Worm (Caenorhabditis elegans) whole organism, L1 larva: Measurements from ENCODE around the gene Y9C9A.13.
A peak's percentile ranks its signal among the peaks of the same experiment; 100 is the strongest.

Source experiments
- C16A3.4 ChIP-seq: fragments of 150-350 bp; optimal IDR thresholded peaks from 2 replicates; lab custom pipeline; 2014; ENCODE audit warnings: missing biosample characterization, missing genetic modification characterization
- Y116A8C.19 ChIP-seq: sonication (generic microtip); optimal IDR thresholded peaks from 2 replicates; lab custom pipeline; 2016; ENCODE audit warnings: missing compliant biosample characterization, missing genetic modification characterization, borderline replicate concordance
- alr-1 ChIP-seq: fragments of 200-800 bp; sonication (Bioruptor generic); optimal IDR thresholded peaks from 2 replicates; lab custom pipeline; 2018; ENCODE audit warnings: borderline replicate concordance, mild to moderate bottlenecking, missing genetic modification characterization, missing compliant biosample characterization
- aly-2 ChIP-seq: fragments of 150-350 bp; optimal IDR thresholded peaks from 2 replicates; lab custom pipeline; 2014; ENCODE audit warnings: missing biosample characterization, missing genetic modification characterization
- ama-1 ChIP-seq: fragments of 150-350 bp; optimal IDR thresholded peaks from 2 replicates; lab custom pipeline; 2014
- blmp-1 ChIP-seq: fragments of 150-350 bp; optimal IDR thresholded peaks from 2 replicates; lab custom pipeline; 2014; ENCODE audit warnings: missing biosample characterization, missing genetic modification characterization
- ceh-63 ChIP-seq: fragments of 200-800 bp; sonication (Bioruptor generic); optimal IDR thresholded peaks from 2 replicates; lab custom pipeline; 2018; ENCODE audit warnings: mild to moderate bottlenecking, missing genetic modification characterization, missing compliant biosample characterization
- ceh-8 ChIP-seq: fragments of 200-800 bp; sonication (Bioruptor generic); optimal IDR thresholded peaks from 2 replicates; lab custom pipeline; 2018; ENCODE audit warnings: mild to moderate bottlenecking, missing genetic modification characterization, moderate library complexity, missing compliant biosample characterization
- ceh-90 ChIP-seq: sonication (generic microtip); optimal IDR thresholded peaks from 2 replicates; lab custom pipeline; 2016; ENCODE audit warnings: missing genetic modification characterization, missing compliant biosample characterization
- dpl-1 ChIP-seq, 3 experiments: fragments of 150-350 bp in 2 of 3; sonication (generic microtip) in 1 of 3; optimal IDR thresholded peaks; 2 replicates each; lab custom pipeline; 2014 to 2017; ENCODE audit warnings: missing biosample characterization in 3 of 3, missing genetic modification characterization in 3 of 3, missing genetic modification reagents in 3 of 3
- efl-1 ChIP-seq, 4 experiments: fragments of 150-350 bp; optimal IDR thresholded peaks in 3 of 4; peaks in 1 of 4; 1 replicate in 1 of 4; 2 replicates in 3 of 4; lab custom pipeline; 2014; ENCODE audit warnings: missing biosample characterization in 2 of 4, missing genetic modification characterization in 2 of 4, missing genetic modification reagents in 2 of 4
- efl-3 ChIP-seq: fragments of 200-800 bp; sonication (Bioruptor generic); optimal IDR thresholded peaks from 2 replicates; lab custom pipeline; 2018; ENCODE audit warnings: mild to moderate bottlenecking, missing genetic modification characterization, missing compliant biosample characterization
- egl-27 ChIP-seq, 2 experiments: fragments of 150-350 bp in 1 of 2; sonication (generic microtip); optimal IDR thresholded peaks; 3 replicates each; lab custom pipeline; 2017 to 2018; ENCODE audit warnings: missing biosample characterization in 2 of 2, missing genetic modification characterization in 2 of 2, missing genetic modification reagents in 2 of 2
- elt-2 ChIP-seq: sonication (generic microtip); optimal IDR thresholded peaks from 2 replicates; lab custom pipeline; 2016; ENCODE audit warnings: missing genetic modification characterization, mild to moderate bottlenecking, inconsistent platforms, missing compliant biosample characterization, missing genetic modification reagents
- elt-3 ChIP-seq, 6 experiments: fragments of 150-350 bp in 1 of 6; sonication (generic microtip); optimal IDR thresholded peaks; 2 replicates each; lab custom pipeline; 2017 to 2018; ENCODE audit warnings: missing biosample characterization in 6 of 6, missing genetic modification characterization in 6 of 6, inconsistent platforms in 1 of 6
- fkh-8 ChIP-seq: sonication (generic microtip); optimal IDR thresholded peaks from 2 replicates; lab custom pipeline; 2016; ENCODE audit warnings: mild to moderate bottlenecking, missing genetic modification characterization, missing compliant biosample characterization
- grh-1 ChIP-seq: fragments of 200-800 bp; sonication (Bioruptor generic); IDR thresholded peaks from 2 replicates; pipeline ENCODE4 v1.3.6; 2022; ENCODE audit warnings: missing genetic modification reagents, missing genetic modification characterization, missing compliant biosample characterization
- hpl-2 ChIP-seq: fragments of 150-350 bp; optimal IDR thresholded peaks from 2 replicates; lab custom pipeline; 2014; ENCODE audit warnings: missing biosample characterization, missing genetic modification reagents, missing genetic modification characterization
- lin-13 ChIP-seq: fragments of 150-350 bp; optimal IDR thresholded peaks from 2 replicates; lab custom pipeline; 2014; ENCODE audit warnings: missing biosample characterization, missing genetic modification reagents, missing genetic modification characterization
- lin-15B ChIP-seq: fragments of 150-350 bp; sonication (generic microtip); optimal IDR thresholded peaks from 3 replicates; lab custom pipeline; 2014; ENCODE audit warnings: missing biosample characterization, missing genetic modification characterization
- lin-35 ChIP-seq, 2 experiments: fragments of 150-350 bp; optimal IDR thresholded peaks; 2 replicates each; lab custom pipeline; 2014; ENCODE audit warnings: missing biosample characterization in 2 of 2, missing genetic modification characterization in 2 of 2, missing genetic modification reagents in 2 of 2
- lir-3 ChIP-seq: sonication (generic microtip); optimal IDR thresholded peaks from 2 replicates; lab custom pipeline; 2016; ENCODE audit warnings: mild to moderate bottlenecking, missing genetic modification characterization, moderate library complexity, missing compliant biosample characterization; ENCODE audit not compliant: poor library complexity
- mab-9 ChIP-seq: fragments of 200-800 bp; sonication (Bioruptor generic); IDR thresholded peaks from 2 replicates; pipeline ENCODE4 v1.3.6; 2022; ENCODE audit warnings: missing genetic modification reagents, missing genetic modification characterization, missing compliant biosample characterization
- mdl-1 ChIP-seq, 2 experiments: fragments of 150-350 bp; optimal IDR thresholded peaks; 2 replicates each; lab custom pipeline; 2014 to 2017; ENCODE audit warnings: missing biosample characterization in 2 of 2, missing genetic modification characterization in 2 of 2, inconsistent platforms in 1 of 2
- mef-2 ChIP-seq: fragments of 150-350 bp; optimal IDR thresholded peaks from 2 replicates; lab custom pipeline; 2014; ENCODE audit warnings: missing biosample characterization, missing genetic modification characterization
- nhr-11 ChIP-seq: fragments of 150-350 bp; optimal IDR thresholded peaks from 2 replicates; lab custom pipeline; 2014; ENCODE audit warnings: missing biosample characterization, missing genetic modification characterization
- nhr-12 ChIP-seq: sonication (generic microtip); optimal IDR thresholded peaks from 2 replicates; lab custom pipeline; 2017; ENCODE audit warnings: missing biosample characterization, missing genetic modification characterization
- nhr-20 ChIP-seq: sonication (generic microtip); optimal IDR thresholded peaks from 2 replicates; lab custom pipeline; 2016; ENCODE audit warnings: mild to moderate bottlenecking, missing genetic modification characterization, missing compliant biosample characterization
- nhr-237 ChIP-seq: fragments of 150-350 bp; optimal IDR thresholded peaks from 2 replicates; lab custom pipeline; 2014; ENCODE audit warnings: missing biosample characterization, missing genetic modification characterization
- nhr-28 ChIP-seq: fragments of 150-350 bp; optimal IDR thresholded peaks from 2 replicates; lab custom pipeline; 2014; ENCODE audit warnings: missing biosample characterization, missing genetic modification characterization
- nhr-47 ChIP-seq: sonication (generic microtip); optimal IDR thresholded peaks from 2 replicates; lab custom pipeline; 2016; ENCODE audit warnings: mild to moderate bottlenecking, missing genetic modification characterization, moderate library complexity, missing compliant biosample characterization
- nhr-76 ChIP-seq: sonication (generic microtip); optimal IDR thresholded peaks from 2 replicates; lab custom pipeline; 2017; ENCODE audit warnings: missing biosample characterization, missing genetic modification characterization
- nhr-77 ChIP-seq: fragments of 150-350 bp; optimal IDR thresholded peaks from 2 replicates; lab custom pipeline; 2014; ENCODE audit warnings: missing biosample characterization, missing genetic modification characterization
- nhr-84 ChIP-seq: sonication (generic microtip); optimal IDR thresholded peaks from 2 replicates; lab custom pipeline; 2017; ENCODE audit warnings: missing biosample characterization, missing genetic modification characterization
- nhr-85 ChIP-seq: sonication (generic microtip); peaks from one replicate; lab custom pipeline; 2016; ENCODE audit warnings: missing genetic modification characterization, inconsistent platforms, missing compliant biosample characterization
- nhr-90 ChIP-seq: sonication (generic microtip); optimal IDR thresholded peaks from 2 replicates; lab custom pipeline; 2016; ENCODE audit warnings: mild to moderate bottlenecking, missing genetic modification characterization, missing compliant biosample characterization; ENCODE audit not compliant: poor library complexity
- pag-3 ChIP-seq: sonication (generic microtip); optimal IDR thresholded peaks from 2 replicates; lab custom pipeline; 2017; ENCODE audit warnings: missing genetic modification characterization, mild to moderate bottlenecking, missing compliant biosample characterization, antibody characterized with exemption, borderline replicate concordance; ENCODE audit not compliant: insufficient read depth
- pax-3 ChIP-seq: fragments of 200-800 bp; sonication (Bioruptor generic); optimal IDR thresholded peaks from 2 replicates; lab custom pipeline; 2018; ENCODE audit warnings: mild to moderate bottlenecking, missing genetic modification characterization, moderate library complexity, missing compliant biosample characterization
- rnt-1 ChIP-seq: sonication (generic microtip); optimal IDR thresholded peaks from 2 replicates; lab custom pipeline; 2016; ENCODE audit warnings: mild to moderate bottlenecking, missing genetic modification characterization, moderate library complexity, missing compliant biosample characterization
- skn-1 ChIP-seq: fragments of 150-350 bp; optimal IDR thresholded peaks from 2 replicates; lab custom pipeline; 2014; ENCODE audit warnings: missing biosample characterization, missing genetic modification characterization
- snpc-4 ChIP-seq: fragments of 150-350 bp; optimal IDR thresholded peaks from 2 replicates; lab custom pipeline; 2014; ENCODE audit warnings: missing biosample characterization, missing genetic modification characterization
- snu-23 ChIP-seq: sonication (generic microtip); optimal IDR thresholded peaks from 2 replicates; lab custom pipeline; 2016; ENCODE audit warnings: missing genetic modification characterization, missing compliant biosample characterization
- sup-37 ChIP-seq: fragments of 200-800 bp; sonication (Bioruptor generic); optimal IDR thresholded peaks from 2 replicates; lab custom pipeline; 2018; ENCODE audit warnings: mild to moderate bottlenecking, missing genetic modification characterization, missing compliant biosample characterization
- swsn-7 ChIP-seq: sonication (generic microtip); optimal IDR thresholded peaks from 2 replicates; lab custom pipeline; 2016; ENCODE audit warnings: missing genetic modification characterization, missing compliant biosample characterization
- tlp-1 ChIP-seq: fragments of 150-350 bp; optimal IDR thresholded peaks from 2 replicates; lab custom pipeline; 2014; ENCODE audit warnings: missing biosample characterization, missing genetic modification characterization
- unc-86 ChIP-seq: sonication (generic microtip); optimal IDR thresholded peaks from 2 replicates; lab custom pipeline; 2016; ENCODE audit warnings: missing genetic modification characterization, missing compliant biosample characterization
- vab-15 ChIP-seq: sonication (generic microtip); optimal IDR thresholded peaks from 2 replicates; lab custom pipeline; 2017; ENCODE audit warnings: missing genotype, mild to moderate bottlenecking, missing genetic modification characterization, missing compliant biosample characterization
- xbp-1 ChIP-seq: sonication (generic microtip); optimal IDR thresholded peaks from 2 replicates; lab custom pipeline; 2016; ENCODE audit warnings: missing genetic modification characterization, missing compliant biosample characterization
- zip-4 ChIP-seq: fragments of 200-800 bp; sonication (Bioruptor generic); optimal IDR thresholded peaks from 2 replicates; lab custom pipeline; 2018; ENCODE audit warnings: mild to moderate bottlenecking, missing genetic modification characterization, moderate library complexity, missing compliant biosample characterization

Gene Y9C9A.13

DNA sequence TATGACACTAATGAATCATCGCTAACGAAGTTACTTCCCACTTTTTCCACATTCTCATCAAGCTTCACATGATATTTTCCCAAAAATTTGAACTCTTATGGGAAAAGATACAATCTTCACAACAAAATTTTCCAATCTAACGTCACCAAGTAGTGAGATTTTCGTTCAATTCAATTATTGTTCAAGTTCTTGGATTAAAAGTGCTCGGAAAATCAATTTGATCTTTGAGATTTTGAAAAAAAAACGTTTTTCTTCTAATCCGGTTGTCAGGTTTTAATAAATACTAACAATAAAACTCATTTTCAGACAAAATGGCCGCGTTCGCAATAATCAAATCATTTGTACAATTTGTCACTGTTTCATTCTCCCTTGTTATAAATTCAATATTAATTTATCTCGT lies 35.2 kb downstream of the Y9C9A.13 start, which contains the start of gene str-153:
Gene str-153, plus strand, starts transcription at position 301 of the 400 bp plus-strand sequence.
- no peak for TF ChIP-seq elt-2 (tag; lab: Kevin White, UChicago)
- TF ChIP-seq rnt-1 (tag; lab: Kevin White, UChicago), result no peak
- TF ChIP-seq Y116A8C.19 (tag; lab: Kevin White, UChicago), result no peak
- TF ChIP-seq lir-3 (tag; lab: Kevin White, UChicago), result no peak
- no peak for TF ChIP-seq skn-1 (tag; lab: Kevin White, UChicago)
- TF ChIP-seq nhr-28, result no peak
- TF ChIP-seq lin-15B (tag; lab: Kevin White, UChicago), result no peak
- TF ChIP-seq nhr-77 (tag; lab: Kevin White, UChicago), result no peak
- no peak for TF ChIP-seq ceh-90 (tag; lab: Kevin White, UChicago)
- no peak for TF ChIP-seq blmp-1 (tag; lab: Kevin White, UChicago)
- no peak for TF ChIP-seq elt-3 (tag; optimal IDR thresholded peaks at IDR 0.05; lab: Kevin White, UChicago)
- no peak for TF ChIP-seq ama-1 (lab: Kevin White, UChicago)
- no peak for TF ChIP-seq nhr-12 (tag; lab: Kevin White, UChicago)
- no peak for TF ChIP-seq mdl-1 (tag; optimal IDR thresholded peaks at IDR 0.05; lab: Kevin White, UChicago)
- no peak for TF ChIP-seq ceh-8
- no peak for TF ChIP-seq sup-37

DNA sequence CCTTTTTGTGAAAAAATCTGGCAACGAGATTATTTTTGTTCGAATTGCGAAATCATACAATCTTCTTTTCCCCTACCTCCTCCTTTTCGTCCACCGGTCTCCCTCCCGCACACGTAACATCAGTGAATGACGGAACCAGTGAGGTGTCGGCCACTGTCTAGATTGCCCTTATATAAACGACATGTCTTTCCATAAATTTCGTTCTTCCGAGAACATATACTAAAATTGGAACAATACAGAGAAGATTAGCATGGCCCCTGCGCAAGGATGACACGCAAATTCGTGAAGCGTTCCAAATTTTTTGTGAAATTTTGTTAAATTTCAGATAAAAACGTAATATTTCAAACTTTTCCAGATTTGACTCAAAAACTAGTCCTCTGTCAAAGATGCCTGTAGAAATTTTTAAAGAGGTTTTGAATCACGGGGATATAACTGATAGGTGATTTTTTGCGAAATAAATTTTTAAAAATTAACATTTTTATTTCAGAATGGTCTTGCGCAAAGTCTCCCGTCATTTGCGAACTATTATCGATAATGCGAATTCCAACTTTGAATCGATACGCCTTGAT lies 38.5 kb downstream of the Y9C9A.13 start:
- TF ChIP-seq pax-3 (tag; lab: Kevin White, UChicago) (no peak), Y116A8C.19 (tag; lab: Kevin White, UChicago) (no peak), lin-15B (tag; lab: Kevin White, UChicago) (no peak), snu-23 (GFP tag; lab: Kevin White, UChicago) (no peak), unc-86 (tag; lab: Kevin White, UChicago) (no peak), rnt-1 (tag; lab: Kevin White, UChicago) (no peak), sup-37 (no peak), nhr-20 (tag; lab: Kevin White, UChicago) (peak; percentile 8), mab-9 (GFP tag; lab: Robert Waterston, UW) (no peak), dpl-1 (GFP tag; optimal IDR thresholded peaks at IDR 0.05; lab: Kevin White, UChicago) (no peak), tlp-1 (tag; lab: Kevin White, UChicago) (no peak), ceh-63 (no peak), C16A3.4 (no peak), elt-2 (tag; lab: Kevin White, UChicago) (no peak), efl-1 (optimal IDR thresholded peaks at IDR 0.05; lab: Kevin White, UChicago) (peak in 1 of 2 experiments; percentile 8), efl-1 (GFP tag; optimal IDR thresholded peaks at IDR 0.05 in 1 of 2; lab: Kevin White, UChicago) (no peak), lin-35 (GFP tag; optimal IDR thresholded peaks at IDR 0.05; lab: Kevin White, UChicago) (peak in 1 of 2 experiments; percentile 2), efl-3 (no peak), nhr-11 (no peak), nhr-237 (no peak), swsn-7 (no peak), snpc-4 (tag; lab: Kevin White, UChicago) (peak; percentile 96), nhr-84 (tag; lab: Kevin White, UChicago) (no peak), mef-2 (no peak), lin-13 (GFP tag; lab: Kevin White, UChicago) (no peak), nhr-90 (tag; lab: Kevin White, UChicago) (peak; percentile 62), alr-1 (tag; lab: Kevin White, UChicago) (no peak), hpl-2 (no peak), nhr-85 (tag; lab: Kevin White, UChicago) (peak; percentile 19), pag-3 (tag; lab: Kevin White, UChicago) (no peak), fkh-8 (tag; lab: Kevin White, UChicago) (no peak), nhr-12 (tag; lab: Kevin White, UChicago) (no peak), nhr-47 (tag; lab: Kevin White, UChicago) (peak; percentile 40), grh-1 (GFP tag; lab: Robert Waterston, UW) (0 out of 2 replicates have a peak, but pooled peaks have one; percentile 28), egl-27 (tag; optimal IDR thresholded peaks at IDR 0.05; lab: Kevin White, UChicago) (no peak), zip-4 (peak; percentile 32), vab-15 (no peak), nhr-76 (tag; lab: Kevin White, UChicago) (no peak), mdl-1 (tag; optimal IDR thresholded peaks at IDR 0.05; lab: Kevin White, UChicago) (no peak), aly-2 (no peak), xbp-1 (no peak)
